Fruit fly (Drosophila melanogaster): Measurements from ENCODE around the gene Nmnat.

DNA sequence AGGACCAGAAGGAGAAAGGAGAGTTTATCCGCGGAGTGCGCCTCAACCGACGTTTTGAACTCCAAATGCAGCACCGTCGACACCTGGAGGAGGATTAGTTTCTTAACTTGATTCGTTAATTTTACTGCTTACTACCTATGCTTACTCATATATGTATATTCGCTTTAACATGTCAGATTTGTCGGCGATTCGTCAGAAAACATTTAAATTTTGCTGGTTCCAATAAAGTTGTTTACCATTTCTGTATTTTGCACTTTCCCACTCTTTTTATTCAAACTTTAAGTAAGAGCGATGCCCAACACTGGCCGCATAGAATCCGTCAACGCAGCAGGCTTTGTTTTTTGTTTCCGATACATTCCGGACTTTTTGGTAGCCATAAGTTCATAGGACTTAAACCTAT is 20.1 kb upstream of the Nmnat start, which contains the start of gene Trf4-2:
- TF ChIP-seq Sox14 (GFP tag; optimal IDR thresholded peaks at IDR 0.05) (no peak), CG32006 (GFP tag; optimal IDR thresholded peaks at IDR 0.05) (no peak), CG16779 (tag; optimal IDR thresholded peaks at IDR 0.05) (no peak), svp (GFP tag) (no peak), OdsH (GFP tag; optimal IDR thresholded peaks at IDR 0.05) (no peak), CG9139 (GFP tag; optimal IDR thresholded peaks at IDR 0.05) (no peak), Sox15 (GFP tag; optimal IDR thresholded peaks at IDR 0.05) (no peak), Lpt (GFP tag; optimal IDR thresholded peaks at IDR 0.05) (no peak), CG10669 (GFP tag; optimal IDR thresholded peaks at IDR 0.05) (no peak), Sox102F (GFP tag; optimal IDR thresholded peaks at IDR 0.05) (no peak), Smox (GFP tag; optimal IDR thresholded peaks at IDR 0.05) (no peak), CG11294 (GFP tag; IDR thresholded peaks at IDR 0.05) (no peak)

Measured in whole organism, prepupa.